Worm (Caenorhabditis elegans) whole organism, L2 larva: ENCODE results near the gene M03F4.4.

Experiments used
- C34F6.9 ChIP-seq: fragments of 150-350 bp; optimal IDR thresholded peaks from 2 replicates; lab custom pipeline; 2014; ENCODE audit warnings: missing biosample characterization, missing genetic modification characterization
- F13H6.1 ChIP-seq: sonication (generic microtip); optimal IDR thresholded peaks from 2 replicates; lab custom pipeline; 2016; ENCODE audit warnings: missing genetic modification characterization, missing compliant biosample characterization
- R02D3.7 ChIP-seq: fragments of 150-350 bp; optimal IDR thresholded peaks from 2 replicates; lab custom pipeline; 2014; ENCODE audit warnings: missing biosample characterization, missing genetic modification characterization
- Y55F3AM.14 ChIP-seq: fragments of 200-800 bp; sonication (Bioruptor generic); optimal IDR thresholded peaks from 2 replicates; lab custom pipeline; 2018; ENCODE audit warnings: mild to moderate bottlenecking, missing genetic modification characterization, missing compliant biosample characterization
- ZK546.5 ChIP-seq: sonication (generic microtip); optimal IDR thresholded peaks from 2 replicates; lab custom pipeline; 2017; ENCODE audit warnings: missing biosample characterization, missing genetic modification characterization
- alr-1 ChIP-seq: fragments of 150-350 bp; optimal IDR thresholded peaks from 2 replicates; lab custom pipeline; 2014; ENCODE audit warnings: missing biosample characterization, missing genetic modification characterization
- aly-2 ChIP-seq: fragments of 150-350 bp; optimal IDR thresholded peaks from 2 replicates; lab custom pipeline; 2014; ENCODE audit warnings: missing biosample characterization, missing genetic modification characterization
- ama-1 ChIP-seq: fragments of 150-350 bp; optimal IDR thresholded peaks from 2 replicates; lab custom pipeline; 2018; ENCODE audit warnings: inconsistent platforms
- blmp-1 ChIP-seq: sonication (generic microtip); optimal IDR thresholded peaks from 2 replicates; lab custom pipeline; 2017; ENCODE audit warnings: missing genetic modification characterization, mild to moderate bottlenecking, missing compliant biosample characterization, antibody characterized with exemption, moderate library complexity; ENCODE audit not compliant: insufficient read depth
- ceh-16 ChIP-seq: fragments of 150-350 bp; optimal IDR thresholded peaks from 2 replicates; lab custom pipeline; 2014; ENCODE audit warnings: missing biosample characterization, missing genetic modification characterization
- ceh-82 ChIP-seq: fragments of 150-350 bp; optimal IDR thresholded peaks from 2 replicates; lab custom pipeline; 2014; ENCODE audit warnings: missing biosample characterization, missing genetic modification characterization
- crh-2 ChIP-seq: sonication (generic microtip); optimal IDR thresholded peaks from 2 replicates; lab custom pipeline; 2017; ENCODE audit warnings: missing biosample characterization, missing genetic modification characterization
- dmd-4 ChIP-seq: sonication (generic microtip); optimal IDR thresholded peaks from 2 replicates; lab custom pipeline; 2017; ENCODE audit warnings: missing biosample characterization, missing genetic modification characterization
- egl-27 ChIP-seq: sonication (generic microtip); optimal IDR thresholded peaks from 3 replicates; lab custom pipeline; 2017; ENCODE audit warnings: missing biosample characterization, missing genetic modification reagents, missing genetic modification characterization
- elt-1 ChIP-seq: fragments of 150-350 bp; optimal IDR thresholded peaks from 2 replicates; lab custom pipeline; 2014; ENCODE audit warnings: missing biosample characterization, missing genetic modification characterization
- elt-3 ChIP-seq: sonication (generic microtip); optimal IDR thresholded peaks from 2 replicates; lab custom pipeline; 2017; ENCODE audit warnings: missing biosample characterization, missing genetic modification characterization
- fos-1 ChIP-seq: fragments of 150-350 bp; optimal IDR thresholded peaks from 2 replicates; lab custom pipeline; 2014; ENCODE audit warnings: missing biosample characterization, missing genetic modification characterization
- gmeb-1 ChIP-seq: fragments of 150-350 bp; optimal IDR thresholded peaks from 2 replicates; lab custom pipeline; 2014; ENCODE audit warnings: missing biosample characterization, missing genetic modification characterization
- lin-11 ChIP-seq: fragments of 150-350 bp; sonication (generic microtip); optimal IDR thresholded peaks from 2 replicates; lab custom pipeline; 2014; ENCODE audit warnings: missing biosample characterization, missing genetic modification characterization, inconsistent platforms, mixed read lengths
- lin-13 ChIP-seq: fragments of 150-350 bp; optimal IDR thresholded peaks from 2 replicates; lab custom pipeline; 2014; ENCODE audit warnings: missing biosample characterization, missing genetic modification reagents, missing genetic modification characterization
- lin-39 ChIP-seq: fragments of 150-350 bp; optimal IDR thresholded peaks from 2 replicates; lab custom pipeline; 2014; ENCODE audit warnings: missing biosample characterization, missing genetic modification reagents, missing genetic modification characterization
- lsy-2 ChIP-seq, 2 experiments: fragments of 150-350 bp in 1 of 2; sonication (generic microtip) in 1 of 2; optimal IDR thresholded peaks; 2 replicates each; lab custom pipeline; 2014 to 2017; ENCODE audit warnings: missing biosample characterization in 2 of 2, missing genetic modification characterization in 2 of 2
- mab-5 ChIP-seq: fragments of 150-350 bp; optimal IDR thresholded peaks from 2 replicates; lab custom pipeline; 2014; ENCODE audit warnings: missing biosample characterization, missing genetic modification characterization
- mbf-1 ChIP-seq: sonication (generic microtip); optimal IDR thresholded peaks from 2 replicates; lab custom pipeline; 2017; ENCODE audit warnings: missing biosample characterization, missing genetic modification characterization
- mdl-1 ChIP-seq, 2 experiments: fragments of 150-350 bp in 1 of 2; sonication (generic microtip) in 1 of 2; optimal IDR thresholded peaks; 2 replicates each; lab custom pipeline; 2017; ENCODE audit warnings: missing biosample characterization in 2 of 2, missing genetic modification characterization in 2 of 2
- nhr-10 ChIP-seq: sonication (generic microtip); optimal IDR thresholded peaks from 2 replicates; lab custom pipeline; 2017; ENCODE audit warnings: missing biosample characterization, missing genetic modification characterization
- nhr-11 ChIP-seq: fragments of 150-350 bp; optimal IDR thresholded peaks from 2 replicates; lab custom pipeline; 2014; ENCODE audit warnings: missing biosample characterization, missing genetic modification characterization
- nhr-12 ChIP-seq: fragments of 150-350 bp; optimal IDR thresholded peaks from 2 replicates; lab custom pipeline; 2014; ENCODE audit warnings: missing biosample characterization, missing genetic modification characterization
- nhr-129 ChIP-seq: fragments of 150-350 bp; optimal IDR thresholded peaks from 2 replicates; lab custom pipeline; 2014; ENCODE audit warnings: missing biosample characterization, missing genetic modification characterization
- nhr-21 ChIP-seq: fragments of 150-350 bp; optimal IDR thresholded peaks from 2 replicates; lab custom pipeline; 2014; ENCODE audit warnings: missing biosample characterization, missing genetic modification characterization
- nhr-23 ChIP-seq: fragments of 150-350 bp; optimal IDR thresholded peaks from 2 replicates; lab custom pipeline; 2014; ENCODE audit warnings: missing biosample characterization, missing genetic modification reagents, missing genetic modification characterization
- nhr-237 ChIP-seq: fragments of 150-350 bp; optimal IDR thresholded peaks from 2 replicates; lab custom pipeline; 2014; ENCODE audit warnings: missing biosample characterization, missing genetic modification characterization
- nhr-25 ChIP-seq: fragments of 150-350 bp; sonication (generic microtip); optimal IDR thresholded peaks from 3 replicates; lab custom pipeline; 2014; ENCODE audit warnings: missing biosample characterization, missing genetic modification characterization
- nhr-6 ChIP-seq: fragments of 150-350 bp; optimal IDR thresholded peaks from 2 replicates; lab custom pipeline; 2014; ENCODE audit warnings: missing biosample characterization, missing genetic modification characterization
- nhr-77 ChIP-seq: fragments of 150-350 bp; optimal IDR thresholded peaks from 2 replicates; lab custom pipeline; 2014; ENCODE audit warnings: missing biosample characterization, missing genetic modification characterization
- peb-1 ChIP-seq: fragments of 150-350 bp; optimal IDR thresholded peaks from 2 replicates; lab custom pipeline; 2014; ENCODE audit warnings: missing biosample characterization, missing genetic modification characterization
- sem-4 ChIP-seq: fragments of 150-350 bp; optimal IDR thresholded peaks from 2 replicates; lab custom pipeline; 2014; ENCODE audit warnings: missing biosample characterization, missing genetic modification reagents, missing genetic modification characterization
- skn-1 ChIP-seq: sonication (generic microtip); optimal IDR thresholded peaks from 2 replicates; lab custom pipeline; 2017; ENCODE audit warnings: missing biosample characterization, missing genetic modification characterization
- sma-3 ChIP-seq: sonication (generic microtip); optimal IDR thresholded peaks from 2 replicates; lab custom pipeline; 2016; ENCODE audit warnings: missing genetic modification reagents, missing genetic modification characterization, missing compliant biosample characterization
- sma-9 ChIP-seq, 2 experiments: fragments of 150-350 bp in 1 of 2; sonication (generic microtip) in 1 of 2; optimal IDR thresholded peaks; 2 replicates each; lab custom pipeline; 2014 to 2016; ENCODE audit warnings: missing genetic modification characterization in 2 of 2, mild to moderate bottlenecking in 1 of 2, missing biosample characterization in 1 of 2, missing compliant biosample characterization in 1 of 2, missing genetic modification reagents in 1 of 2, moderate library complexity in 1 of 2
- snpc-4 ChIP-seq: fragments of 150-350 bp; optimal IDR thresholded peaks from 2 replicates; lab custom pipeline; 2014; ENCODE audit warnings: missing biosample characterization, missing genetic modification characterization
- unc-39 ChIP-seq: fragments of 150-350 bp; optimal IDR thresholded peaks from 2 replicates; lab custom pipeline; 2014; ENCODE audit warnings: missing biosample characterization, missing genetic modification characterization
- unc-55 ChIP-seq: fragments of 150-350 bp; sonication (generic microtip); optimal IDR thresholded peaks from 3 replicates; lab custom pipeline; 2014; ENCODE audit warnings: missing biosample characterization, missing genetic modification reagents, missing genetic modification characterization
- unc-62 ChIP-seq: fragments of 150-350 bp; optimal IDR thresholded peaks from 2 replicates; lab custom pipeline; 2014; ENCODE audit warnings: missing biosample characterization, missing genetic modification reagents, missing genetic modification characterization
- zag-1 ChIP-seq: fragments of 150-350 bp; optimal IDR thresholded peaks from 2 replicates; lab custom pipeline; 2014; ENCODE audit warnings: missing biosample characterization, missing genetic modification characterization
- ztf-1 ChIP-seq: fragments of 200-800 bp; sonication (Bioruptor generic); conservative IDR thresholded peaks from 2 replicates; pipeline ENCODE4 v1.3.6; 2022; ENCODE audit warnings: missing genetic modification characterization, missing compliant biosample characterization
- ztf-11 ChIP-seq: sonication (generic microtip); optimal IDR thresholded peaks from 2 replicates; lab custom pipeline; 2017; ENCODE audit warnings: missing biosample characterization, missing genetic modification characterization
- ztf-4 ChIP-seq: fragments of 150-350 bp; optimal IDR thresholded peaks from 2 replicates; lab custom pipeline; 2014; ENCODE audit warnings: missing biosample characterization, missing genetic modification characterization

The M03F4.4 gene

ce11 chrX:4960422-4960821 is 3.2 kb upstream of the M03F4.4 start, which contains the start of gene act-4:
act-4 (plus strand) TSS chrX:4960621.
- TF ChIP-seq dmd-4 (tag; lab: Kevin White, UChicago), result no peak
- peak; percentile 54 for TF ChIP-seq sma-9 (GFP tag; optimal IDR thresholded peaks at IDR 0.05; lab: Kevin White, UChicago)
- TF ChIP-seq sma-9 (tag; optimal IDR thresholded peaks at IDR 0.05; lab: Kevin White, UChicago), result no peak
- TF ChIP-seq nhr-237 (tag; lab: Kevin White, UChicago), result no peak
- TF ChIP-seq ZK546.5 (tag; lab: Kevin White, UChicago), result no peak
- TF ChIP-seq F13H6.1 (tag; lab: Kevin White, UChicago), result peak; percentile 78
- peak; percentile 21 for TF ChIP-seq ceh-16 (tag; lab: Kevin White, UChicago)
- peak; percentile 15 to 59 for TF ChIP-seq lsy-2 (tag; optimal IDR thresholded peaks at IDR 0.05; lab: Kevin White, UChicago)
- no peak for TF ChIP-seq R02D3.7 (tag; lab: Kevin White, UChicago)
- no peak for TF ChIP-seq alr-1
- TF ChIP-seq nhr-25, result no peak
- TF ChIP-seq nhr-12 (tag; lab: Kevin White, UChicago), result no peak
- TF ChIP-seq unc-55 (GFP tag; lab: Kevin White, UChicago), result peak; percentile 43
- no peak for TF ChIP-seq Y55F3AM.14
- no peak for TF ChIP-seq unc-62 (GFP tag; lab: Kevin White, UChicago)
- no peak for TF ChIP-seq peb-1 (tag; lab: Kevin White, UChicago)
- TF ChIP-seq ztf-11 (tag; lab: Kevin White, UChicago), result no peak
- TF ChIP-seq lin-39 (tag; lab: Kevin White, UChicago), result no peak
- TF ChIP-seq crh-2 (tag; lab: Kevin White, UChicago), result no peak
- TF ChIP-seq elt-1 (tag; lab: Kevin White, UChicago), result no peak
- TF ChIP-seq ceh-82, result peak; percentile 15
- peak; percentile 33 for TF ChIP-seq sma-3 (GFP tag; lab: Kevin White, UChicago)
- no peak for TF ChIP-seq unc-39 (tag; lab: Kevin White, UChicago)
- TF ChIP-seq mbf-1, result no peak
- no peak for TF ChIP-seq nhr-77
- peak; percentile 52 for TF ChIP-seq nhr-129 (tag; lab: Kevin White, UChicago)
- peak; percentile 41 for TF ChIP-seq C34F6.9 (tag; lab: Kevin White, UChicago)
- TF ChIP-seq zag-1 (tag; lab: Kevin White, UChicago), result peak; percentile 33
- no peak for TF ChIP-seq nhr-10
- TF ChIP-seq blmp-1 (tag; lab: Kevin White, UChicago), result no peak
- TF ChIP-seq nhr-23, result no peak
- TF ChIP-seq ztf-1 (GFP tag; lab: Robert Waterston, UW), result no peak
- TF ChIP-seq skn-1 (tag; lab: Kevin White, UChicago), result no peak
- no peak for TF ChIP-seq lin-11 (tag; lab: Kevin White, UChicago)
- TF ChIP-seq gmeb-1, result no peak
- TF ChIP-seq nhr-21 (tag; lab: Kevin White, UChicago), result no peak
- TF ChIP-seq snpc-4 (tag; lab: Kevin White, UChicago), result no peak
- TF ChIP-seq lin-13 (GFP tag; lab: Kevin White, UChicago), result peak; percentile 26
- no peak for TF ChIP-seq egl-27 (tag; lab: Kevin White, UChicago)
- TF ChIP-seq ama-1, result peak; percentile 96
- no peak for TF ChIP-seq aly-2 (tag; lab: Kevin White, UChicago)
- peak; percentile 20 for TF ChIP-seq mab-5
- peak; percentile 26 to 58 for TF ChIP-seq mdl-1 (tag; optimal IDR thresholded peaks at IDR 0.05; lab: Kevin White, UChicago)
- no peak for TF ChIP-seq fos-1 (tag; lab: Kevin White, UChicago)
- TF ChIP-seq sem-4 (tag; lab: Kevin White, UChicago), result peak; percentile 48
- TF ChIP-seq ztf-4, result no peak
- TF ChIP-seq nhr-11 (tag; lab: Kevin White, UChicago), result no peak
- TF ChIP-seq elt-3 (tag; lab: Kevin White, UChicago), result no peak
- no peak for TF ChIP-seq nhr-6 (tag; lab: Kevin White, UChicago)
